Worm (Caenorhabditis elegans) whole organism, young adult: ENCODE data around the gene ZC487.2.
A peak's percentile ranks its signal among the peaks of the same experiment; 100 is the strongest.

Experiments
- B0261.1 ChIP-seq: sonication (generic microtip); optimal IDR thresholded peaks from 2 replicates; lab custom pipeline; 2016; ENCODE audit warnings: mild to moderate bottlenecking, missing genetic modification characterization, moderate library complexity, missing compliant biosample characterization
- C17E4.6 ChIP-seq: fragments of 200-800 bp; sonication (Bioruptor generic); IDR thresholded peaks from 2 replicates; pipeline ENCODE4 v1.3.6; 2022; ENCODE audit warnings: missing genetic modification reagents, missing genetic modification characterization, missing compliant biosample characterization
- F55B11.4 ChIP-seq: sonication (generic microtip); optimal IDR thresholded peaks from 2 replicates; lab custom pipeline; 2016; ENCODE audit warnings: missing compliant biosample characterization, missing genetic modification characterization, borderline replicate concordance; ENCODE audit not compliant: insufficient read depth
- Y53F4B.3 ChIP-seq: fragments of 200-800 bp; sonication (Bioruptor generic); IDR thresholded peaks from 2 replicates; pipeline ENCODE4 v1.3.6; 2022; ENCODE audit warnings: missing genetic modification reagents, missing genetic modification characterization, missing compliant biosample characterization
- Y53G8AR.9 ChIP-seq: fragments of 200-800 bp; sonication (Bioruptor generic); conservative IDR thresholded peaks from 2 replicates; pipeline ENCODE4 v1.3.6; 2022; ENCODE audit warnings: missing genetic modification reagents, missing genetic modification characterization, missing compliant biosample characterization
- ama-1 ChIP-seq, 3 experiments: fragments of 150-350 bp in 1 of 3; sonication (generic microtip) in 2 of 3; optimal IDR thresholded peaks; 2 replicates each; lab custom pipeline; 2014 to 2018; ENCODE audit warnings: missing biosample characterization in 2 of 3, missing genetic modification characterization in 2 of 3, missing genetic modification reagents in 2 of 3
- atf-7 ChIP-seq: sonication (generic microtip); optimal IDR thresholded peaks from 2 replicates; lab custom pipeline; 2017; ENCODE audit warnings: mild to moderate bottlenecking, missing genetic modification characterization, missing compliant biosample characterization
- attf-3 ChIP-seq: fragments of 200-800 bp; sonication (Bioruptor generic); conservative IDR thresholded peaks from 2 replicates; pipeline ENCODE4 v1.3.6; 2022; ENCODE audit warnings: missing genetic modification reagents, missing genetic modification characterization, missing compliant biosample characterization
- attf-5 ChIP-seq: fragments of 200-800 bp; sonication (Bioruptor generic); optimal IDR thresholded peaks from 2 replicates; lab custom pipeline; 2018; ENCODE audit warnings: mild to moderate bottlenecking, missing genetic modification characterization, missing compliant biosample characterization
- bed-2 ChIP-seq: fragments of 200-800 bp; sonication (Bioruptor generic); IDR thresholded peaks from 2 replicates; pipeline ENCODE4 v1.3.6; 2022; ENCODE audit warnings: missing genetic modification reagents, missing genetic modification characterization, missing compliant biosample characterization
- cebp-1 ChIP-seq, 2 experiments: fragments of 200-800 bp in 1 of 2; sonication (Bioruptor generic) in 1 of 2; sonication (generic microtip) in 1 of 2; IDR thresholded peaks in 1 of 2; optimal IDR thresholded peaks in 1 of 2; 2 replicates each; pipeline versions ENCODE4 v1.3.6 to Lab custom; 2017 to 2022; ENCODE audit warnings: missing compliant biosample characterization in 2 of 2, missing genetic modification characterization in 2 of 2, mild to moderate bottlenecking in 1 of 2, missing genetic modification reagents in 1 of 2, moderate library complexity in 1 of 2
- ceh-40 ChIP-seq: fragments of 200-800 bp; sonication (Bioruptor generic); IDR thresholded peaks from 2 replicates; pipeline ENCODE4 v1.3.6; 2022; ENCODE audit warnings: missing genetic modification characterization, missing compliant biosample characterization
- ceh-58 ChIP-seq: fragments of 200-800 bp; sonication (Bioruptor generic); IDR thresholded peaks from 2 replicates; pipeline ENCODE4 v1.3.6; 2022; ENCODE audit warnings: missing genetic modification characterization, missing compliant biosample characterization
- ceh-79 ChIP-seq: sonication (generic microtip); optimal IDR thresholded peaks from 2 replicates; lab custom pipeline; 2017; ENCODE audit warnings: mild to moderate bottlenecking, missing genetic modification characterization, missing compliant biosample characterization
- ceh-91 ChIP-seq: fragments of 200-800 bp; sonication (Bioruptor generic); IDR thresholded peaks from 2 replicates; pipeline ENCODE4 v1.3.6; 2022; ENCODE audit warnings: missing genetic modification reagents, missing genetic modification characterization, missing compliant biosample characterization
- dpl-1 ChIP-seq: fragments of 150-350 bp; optimal IDR thresholded peaks from 2 replicates; lab custom pipeline; 2014; ENCODE audit warnings: missing biosample characterization, missing genetic modification reagents, missing genetic modification characterization
- egl-44 ChIP-seq: fragments of 200-800 bp; sonication (Bioruptor generic); IDR thresholded peaks from 2 replicates; pipeline ENCODE4 v1.3.6; 2022; ENCODE audit warnings: missing genetic modification reagents, missing genetic modification characterization, missing compliant biosample characterization
- fkh-3 ChIP-seq: sonication (generic microtip); optimal IDR thresholded peaks from 2 replicates; lab custom pipeline; 2016; ENCODE audit warnings: mild to moderate bottlenecking, missing genetic modification characterization, missing compliant biosample characterization
- him-1 ChIP-seq: sonication (generic microtip); optimal IDR thresholded peaks from 2 replicates; lab custom pipeline; 2016; ENCODE audit warnings: missing genotype, missing genetic modification reagents, missing genetic modification characterization, missing compliant biosample characterization
- hmg-1.2 ChIP-seq: fragments of 200-800 bp; sonication (Bioruptor generic); IDR thresholded peaks from 2 replicates; pipeline ENCODE4 v1.3.6; 2022; ENCODE audit warnings: missing genetic modification reagents, missing genetic modification characterization, missing compliant biosample characterization
- hmg-20 ChIP-seq: fragments of 200-800 bp; sonication (Bioruptor generic); IDR thresholded peaks from 2 replicates; pipeline ENCODE4 v1.3.6; 2022; ENCODE audit warnings: missing genetic modification reagents, missing genetic modification characterization, missing compliant biosample characterization
- hrde-1 ChIP-seq: sonication (generic microtip); optimal IDR thresholded peaks from 2 replicates; lab custom pipeline; 2016; ENCODE audit warnings: missing genetic modification characterization, mild to moderate bottlenecking, missing compliant biosample characterization, moderate library complexity, missing genotype, missing genetic modification reagents, borderline replicate concordance
- lin-40 ChIP-seq: sonication (generic microtip); optimal IDR thresholded peaks from 2 replicates; lab custom pipeline; 2016; ENCODE audit warnings: missing genetic modification characterization, mild to moderate bottlenecking, missing compliant biosample characterization, missing genotype, missing genetic modification reagents
- lsl-1 ChIP-seq: fragments of 200-800 bp; sonication (Bioruptor generic); optimal IDR thresholded peaks from 2 replicates; lab custom pipeline; 2018; ENCODE audit warnings: mild to moderate bottlenecking, missing genetic modification characterization, moderate library complexity, missing compliant biosample characterization
- madf-8 ChIP-seq: fragments of 200-800 bp; sonication (Bioruptor generic); conservative IDR thresholded peaks from 2 replicates; pipeline ENCODE4 v1.3.6; 2022; ENCODE audit warnings: missing genetic modification reagents, missing genetic modification characterization, missing compliant biosample characterization
- nhr-80 ChIP-seq: sonication (generic microtip); optimal IDR thresholded peaks from 2 replicates; lab custom pipeline; 2016; ENCODE audit warnings: missing genetic modification characterization, missing compliant biosample characterization
- repo-1 ChIP-seq: sonication (generic microtip); optimal IDR thresholded peaks from 2 replicates; lab custom pipeline; 2017; ENCODE audit warnings: mild to moderate bottlenecking, missing genetic modification characterization, missing compliant biosample characterization
- sdz-38 ChIP-seq: sonication (generic microtip); optimal IDR thresholded peaks from 2 replicates; lab custom pipeline; 2016; ENCODE audit warnings: missing genotype, missing genetic modification characterization, missing compliant biosample characterization
- snpc-1.3 ChIP-seq: sonication (generic microtip); optimal IDR thresholded peaks from 2 replicates; lab custom pipeline; 2017; ENCODE audit warnings: missing genetic modification characterization, mild to moderate bottlenecking, missing compliant biosample characterization, antibody characterized with exemption, moderate library complexity, missing genotype, missing genetic modification reagents; ENCODE audit not compliant: insufficient read depth
- snpc-4 ChIP-seq, 5 experiments: fragments of 150-350 bp in 1 of 5; sonication (generic microtip) in 4 of 5; optimal IDR thresholded peaks; 2 replicates each; lab custom pipeline; 2014 to 2018; ENCODE audit warnings: missing genetic modification characterization in 5 of 5, missing biosample characterization in 3 of 5, antibody characterized with exemption in 2 of 5, mild to moderate bottlenecking in 2 of 5, missing compliant biosample characterization in 2 of 5, missing genotype in 2 of 5, moderate library complexity in 2 of 5, missing genetic modification reagents in 1 of 5
- sptf-2 ChIP-seq: fragments of 200-800 bp; sonication (Bioruptor generic); optimal IDR thresholded peaks from 2 replicates; lab custom pipeline; 2018; ENCODE audit warnings: mild to moderate bottlenecking, missing genetic modification characterization, missing compliant biosample characterization
- tbp1 ChIP-seq: fragments of 200-800 bp; sonication (Bioruptor generic); optimal IDR thresholded peaks from 2 replicates; lab custom pipeline; 2018; ENCODE audit warnings: mild to moderate bottlenecking, missing genetic modification characterization, missing compliant biosample characterization
- tlf-1 ChIP-seq: fragments of 200-800 bp; sonication (Bioruptor generic); optimal IDR thresholded peaks from 2 replicates; lab custom pipeline; 2018; ENCODE audit warnings: mild to moderate bottlenecking, missing genetic modification characterization, missing compliant biosample characterization
- xnd-1 ChIP-seq: sonication (generic microtip); optimal IDR thresholded peaks from 2 replicates; lab custom pipeline; 2016; ENCODE audit warnings: missing genotype, missing genetic modification reagents, missing genetic modification characterization, missing compliant biosample characterization
- zfh-2 ChIP-seq: fragments of 200-800 bp; sonication (Bioruptor generic); conservative IDR thresholded peaks from 2 replicates; pipeline ENCODE4 v1.3.6; 2022; ENCODE audit warnings: missing genetic modification reagents, missing genetic modification characterization, missing compliant biosample characterization
- ztf-18 ChIP-seq: sonication (generic microtip); optimal IDR thresholded peaks from 2 replicates; lab custom pipeline; 2016; ENCODE audit warnings: missing genotype, mild to moderate bottlenecking, missing genetic modification characterization, missing compliant biosample characterization
- ztf-26 ChIP-seq: sonication (generic microtip); optimal IDR thresholded peaks from 2 replicates; lab custom pipeline; 2017; ENCODE audit warnings: missing genetic modification characterization, missing compliant biosample characterization

ZC487.2 gene

ce11 chrV:6709050-6709683 lies 13.1 kb downstream of the ZC487.2 start, which contains the start of gene dlst-1 (continued):
- TF ChIP-seq snpc-4 (GFP tag; optimal IDR thresholded peaks at IDR 0.05; lab: Kevin White, UChicago): peak; percentile 3
- peak in 2 of 4 experiments; percentile 45 to 50 for TF ChIP-seq snpc-4 (tag; optimal IDR thresholded peaks at IDR 0.05; lab: Kevin White, UChicago)
- peak; percentile 12 for TF ChIP-seq nhr-80 (tag; lab: Kevin White, UChicago)
- TF ChIP-seq ceh-58 (GFP tag; lab: Robert Waterston, UW): no peak
- 0 out of 2 replicates have a peak, but pooled peaks have one; percentile 21 for TF ChIP-seq hmg-1.2 (GFP tag; lab: Robert Waterston, UW)
- TF ChIP-seq attf-5 (GFP tag; lab: Kevin White, UChicago): peak; percentile 62
- TF ChIP-seq C17E4.6 (GFP tag; lab: Robert Waterston, UW): no peak
- no peak for TF ChIP-seq F55B11.4
- TF ChIP-seq egl-44: no peak
- peak; percentile 57; the same call in 1 of the 2 replicates for TF ChIP-seq zfh-2 (GFP tag; lab: Robert Waterston, UW)
- peak; percentile 77 for TF ChIP-seq attf-3
- peak; percentile 50 for TF ChIP-seq lin-40 (tag; lab: Kevin White, UChicago)
- TF ChIP-seq repo-1 (tag; lab: Kevin White, UChicago): peak; percentile 65
- TF ChIP-seq snpc-1.3 (tag; lab: Kevin White, UChicago): peak; percentile 10
- 0 out of 2 replicates have a peak, but pooled peaks have one; percentile 5 for TF ChIP-seq ceh-40
- peak; percentile 49 for TF ChIP-seq xnd-1 (tag; lab: Kevin White, UChicago)
- peak; percentile 17 for TF ChIP-seq ztf-18 (tag; lab: Kevin White, UChicago)

- TF ChIP-seq lsl-1 (GFP tag; lab: Kevin White, UChicago) (no peak), Y53G8AR.9 (GFP tag; lab: Robert Waterston, UW) (peak; percentile 56; the same call in 1 of the 2 replicates), tbp1 (GFP tag; lab: Kevin White, UChicago) (peak; percentile 20), ztf-26 (peak; percentile 33), nhr-80 (tag; lab: Kevin White, UChicago) (peak; percentile 69), B0261.1 (tag; lab: Kevin White, UChicago) (no peak), lin-40 (tag; lab: Kevin White, UChicago) (peak; percentile 34), atf-7 (peak; percentile 90), cebp-1 (GFP tag; IDR thresholded peaks at IDR 0.05; lab: Robert Waterston, UW) (no peak), cebp-1 (tag; optimal IDR thresholded peaks at IDR 0.05; lab: Kevin White, UChicago) (peak; percentile 38), Y53F4B.3 (GFP tag; lab: Robert Waterston, UW) (no peak)
These were observed 15.5 kb downstream of the ZC487.2 start, which contains the start of gene W02F12.4 for ce11 chrV:6706771-6707170. W02F12.4 (minus strand) TSS chrV:6706934.

- TF ChIP-seq hmg-20 (GFP tag; lab: Robert Waterston, UW) (no peak), him-1 (no peak), bed-2 (GFP tag; lab: Robert Waterston, UW) (no peak), snpc-1.3 (tag; lab: Kevin White, UChicago) (no peak), ceh-79 (tag; lab: Kevin White, UChicago) (no peak), ama-1 (optimal IDR thresholded peaks at IDR 0.05; lab: Kevin White, UChicago) (no peak), ama-1 (GFP tag; optimal IDR thresholded peaks at IDR 0.05; lab: Kevin White, UChicago) (no peak), madf-8 (no peak), hrde-1 (no peak), sptf-2 (GFP tag; lab: Kevin White, UChicago) (no peak), dpl-1 (GFP tag; lab: Kevin White, UChicago) (no peak), repo-1 (tag; lab: Kevin White, UChicago) (no peak), fkh-3 (no peak), tlf-1 (GFP tag; lab: Kevin White, UChicago) (no peak), sdz-38 (tag; lab: Kevin White, UChicago) (no peak), ceh-91 (0 out of 2 replicates have a peak, but pooled peaks have one; percentile 33), zfh-2 (GFP tag; lab: Robert Waterston, UW) (no peak), lsl-1 (GFP tag; lab: Kevin White, UChicago) (peak; percentile 15)
These were observed 16.9 kb downstream of the ZC487.2 start for ce11 chrV:6705367-6705766.
